Fruit fly (Drosophila melanogaster) whole organism, embryonic: ENCODE measurements around the gene usp.

Source experiments
- Aef1 ChIP-seq: fragments of 200-800 bp; sonication (Bioruptor generic); IDR thresholded peaks from 3 replicates; pipeline ENCODE4 v1.3.6; 2022; ENCODE audit warnings: missing biosample characterization, missing genetic modification characterization
- Awh ChIP-seq: fragments of 200-800 bp; sonication (Bioruptor generic); IDR thresholded peaks from 2 replicates; pipeline ENCODE4, ENCODE4 v1.3.6; 2022; ENCODE audit warnings: missing biosample characterization, missing genetic modification characterization
- CG10274 ChIP-seq: fragments of 200-800 bp; sonication (Bioruptor generic); optimal IDR thresholded peaks from 3 replicates; lab custom pipeline; 2017; ENCODE audit warnings: missing biosample characterization, mild to moderate bottlenecking, missing genetic modification characterization
- CG10462 ChIP-seq: fragments of 200-800 bp; sonication (Bioruptor generic); optimal IDR thresholded peaks from 2 replicates; lab custom pipeline; 2016; ENCODE audit warnings: missing biosample characterization, missing genetic modification characterization
- CG11085 ChIP-seq: fragments of 200-800 bp; sonication (Bioruptor generic); IDR thresholded peaks from 2 replicates; pipeline ENCODE4 v1.3.6; 2022; ENCODE audit warnings: missing biosample characterization, missing genetic modification characterization
- CG11398 ChIP-seq: fragments of 200-800 bp; sonication (Bioruptor generic); optimal IDR thresholded peaks from 2 replicates; lab custom pipeline; 2016; ENCODE audit warnings: missing biosample characterization, missing genetic modification characterization
- CG11504 ChIP-seq: fragments of 200-800 bp; sonication (Bioruptor generic); optimal IDR thresholded peaks from 3 replicates; lab custom pipeline; 2019; ENCODE audit warnings: missing biosample characterization, mild to moderate bottlenecking, missing genetic modification characterization, moderate library complexity
- CG12236 ChIP-seq: fragments of 200-800 bp; sonication (Bioruptor generic); optimal IDR thresholded peaks from 2 replicates; lab custom pipeline; 2016; ENCODE audit warnings: missing biosample characterization, missing genetic modification characterization
- CG12299 ChIP-seq: fragments of 200-800 bp; sonication (Bioruptor generic); optimal IDR thresholded peaks from 2 replicates; lab custom pipeline; 2018; ENCODE audit warnings: missing biosample characterization, mild to moderate bottlenecking, missing genetic modification characterization
- CG12769 ChIP-seq: fragments of 200-800 bp; sonication (Bioruptor generic); optimal IDR thresholded peaks from 2 replicates; lab custom pipeline; 2019; ENCODE audit warnings: missing biosample characterization, mild to moderate bottlenecking, missing genetic modification characterization, moderate library complexity
- CG14014 ChIP-seq: fragments of 200-800 bp; sonication (Bioruptor generic); IDR thresholded peaks from 2 replicates; pipeline ENCODE4 v1.3.6; 2022; ENCODE audit warnings: missing biosample characterization, missing genetic modification characterization
- CG1529 ChIP-seq: fragments of 200-800 bp; sonication (Bioruptor generic); optimal IDR thresholded peaks from 3 replicates; lab custom pipeline; 2018; ENCODE audit warnings: missing biosample characterization, missing genetic modification characterization
- CG15479 ChIP-seq: fragments of 200-800 bp; sonication (Bioruptor generic); optimal IDR thresholded peaks from 3 replicates; lab custom pipeline; 2019; ENCODE audit warnings: missing biosample characterization, mild to moderate bottlenecking, missing genetic modification characterization, moderate library complexity
- CG17186 ChIP-seq: fragments of 200-800 bp; sonication (Bioruptor generic); optimal IDR thresholded peaks from 3 replicates; lab custom pipeline; 2017; ENCODE audit warnings: missing biosample characterization, missing genetic modification reagents, missing genetic modification characterization
- CG17359 ChIP-seq: fragments of 200-800 bp; sonication (Bioruptor generic); optimal IDR thresholded peaks from 3 replicates; lab custom pipeline; 2018; ENCODE audit warnings: missing biosample characterization, mild to moderate bottlenecking, missing genetic modification characterization, moderate library complexity
- CG17829 ChIP-seq: fragments of 200-800 bp; optimal IDR thresholded peaks from 2 replicates; lab custom pipeline; 2019; ENCODE audit warnings: missing biosample characterization, mild to moderate bottlenecking, missing genetic modification characterization, moderate library complexity
- CG2202 ChIP-seq: fragments of 200-800 bp; sonication (Bioruptor generic); optimal IDR thresholded peaks from 2 replicates; lab custom pipeline; 2018; ENCODE audit warnings: missing biosample characterization, mild to moderate bottlenecking, missing genetic modification characterization
- CG7963 ChIP-seq: fragments of 200-800 bp; sonication (Bioruptor generic); IDR thresholded peaks from 3 replicates; pipeline ENCODE4 v1.3.6; 2022; ENCODE audit warnings: missing biosample characterization, missing genetic modification characterization; ENCODE audit not compliant: partially characterized antibody
- CG8388 ChIP-seq: fragments of 200-800 bp; sonication (Bioruptor generic); optimal IDR thresholded peaks from 2 replicates; lab custom pipeline; 2019; ENCODE audit warnings: missing biosample characterization, mild to moderate bottlenecking, missing genetic modification characterization, moderate library complexity
- CHES-1-like ChIP-seq: fragments of 200-800 bp; sonication (Bioruptor generic); optimal IDR thresholded peaks from 2 replicates; lab custom pipeline; 2016; ENCODE audit warnings: missing biosample characterization, missing genetic modification characterization
- D19A ChIP-seq: fragments of 200-800 bp; optimal IDR thresholded peaks from 3 replicates; lab custom pipeline; 2019; ENCODE audit warnings: missing biosample characterization, mild to moderate bottlenecking, missing genetic modification characterization, moderate library complexity
- Dad ChIP-seq: fragments of 200-800 bp; sonication (Bioruptor generic); optimal IDR thresholded peaks from 3 replicates; lab custom pipeline; 2016; ENCODE audit warnings: missing biosample characterization, missing genetic modification characterization
- Deaf1 ChIP-seq: fragments of 200-800 bp; optimal IDR thresholded peaks from 3 replicates; lab custom pipeline; 2019; ENCODE audit warnings: missing biosample characterization, mild to moderate bottlenecking, missing genetic modification characterization, moderate library complexity
- Eip74EF ChIP-seq, 2 experiments: fragments of 200-800 bp in 1 of 2; fragments of >200 bp in 1 of 2; sonication (Bioruptor generic) in 1 of 2; optimal IDR thresholded peaks; 2 replicates each; lab custom pipeline; 2017 to 2019; ENCODE audit warnings: missing biosample characterization in 2 of 2, missing genetic modification characterization in 2 of 2, mild to moderate bottlenecking in 1 of 2, moderate library complexity in 1 of 2
- Gug ChIP-seq: fragments of 200-800 bp; sonication (Bioruptor generic); IDR thresholded peaks from 4 replicates; pipeline ENCODE4 v1.3.6; 2022; ENCODE audit warnings: missing biosample characterization, missing genetic modification characterization
- HHEX ChIP-seq: fragments of 200-800 bp; sonication (Bioruptor generic); optimal IDR thresholded peaks from 3 replicates; lab custom pipeline; 2017; ENCODE audit warnings: missing biosample characterization, mild to moderate bottlenecking, missing genetic modification characterization, missing genetic modification reagents
- Hmx ChIP-seq: fragments of 200-800 bp; sonication (Bioruptor generic); optimal IDR thresholded peaks from 2 replicates; lab custom pipeline; 2016; ENCODE audit warnings: missing biosample characterization, missing genetic modification characterization
- Hr78 ChIP-seq, 2 experiments: fragments of 200-800 bp in 1 of 2; fragments of >200 bp in 1 of 2; sonication (Bioruptor generic) in 1 of 2; optimal IDR thresholded peaks; 2 replicates each; lab custom pipeline; 2017 to 2019; ENCODE audit warnings: missing biosample characterization in 2 of 2, missing genetic modification characterization in 2 of 2, mild to moderate bottlenecking in 1 of 2, moderate library complexity in 1 of 2
- Neu2 ChIP-seq: fragments of 200-800 bp; sonication (Bioruptor generic); optimal IDR thresholded peaks from 3 replicates; lab custom pipeline; 2016; ENCODE audit warnings: missing biosample characterization, missing genetic modification characterization, borderline replicate concordance
- NfI ChIP-seq: fragments of 200-800 bp; sonication (Bioruptor generic); optimal IDR thresholded peaks from 3 replicates; lab custom pipeline; 2018; ENCODE audit warnings: missing biosample characterization, mild to moderate bottlenecking, missing genetic modification characterization, moderate library complexity
- Oli ChIP-seq: fragments of 200-800 bp; sonication (Bioruptor generic); optimal IDR thresholded peaks from 2 replicates; lab custom pipeline; 2018; ENCODE audit warnings: missing biosample characterization, mild to moderate bottlenecking, missing genetic modification characterization, moderate library complexity
- Side ChIP-seq: fragments of 200-800 bp; sonication (Bioruptor generic); optimal IDR thresholded peaks from 2 replicates; lab custom pipeline; 2016; ENCODE audit warnings: missing biosample characterization, missing genetic modification characterization
- chn ChIP-seq: fragments of 200-800 bp; sonication (Bioruptor generic); optimal IDR thresholded peaks from 2 replicates; lab custom pipeline; 2016; ENCODE audit warnings: missing biosample characterization, missing genetic modification characterization
- dpn ChIP-seq, 2 experiments: fragments of 200-800 bp; sonication (Bioruptor generic); optimal IDR thresholded peaks; 3 replicates each; lab custom pipeline; 2016; ENCODE audit warnings: missing biosample characterization in 2 of 2, missing genetic modification characterization in 2 of 2
- en ChIP-seq: fragments of 200-800 bp; sonication (Bioruptor generic); optimal IDR thresholded peaks from 2 replicates; lab custom pipeline; 2016; ENCODE audit warnings: missing biosample characterization, missing genetic modification characterization
- fd102C ChIP-seq: fragments of 200-800 bp; sonication (Bioruptor generic); optimal IDR thresholded peaks from 2 replicates; lab custom pipeline; 2018; ENCODE audit warnings: missing biosample characterization, mild to moderate bottlenecking, missing genetic modification characterization, moderate library complexity
- gce ChIP-seq: fragments of 200-800 bp; sonication (Bioruptor generic); IDR thresholded peaks from 3 replicates; pipeline ENCODE4 v1.3.6; 2022; ENCODE audit warnings: missing biosample characterization, missing genetic modification characterization
- gcm2 ChIP-seq: fragments of 200-800 bp; sonication (Bioruptor generic); optimal IDR thresholded peaks from 2 replicates; lab custom pipeline; 2016; ENCODE audit warnings: missing biosample characterization, missing genetic modification characterization
- gro ChIP-seq: fragments of 200-800 bp; sonication (Bioruptor generic); optimal IDR thresholded peaks from 2 replicates; lab custom pipeline; 2016; ENCODE audit warnings: missing biosample characterization, missing genetic modification characterization
- gt ChIP-seq: fragments of 200-800 bp; sonication (Bioruptor generic); IDR thresholded peaks from 2 replicates; pipeline ENCODE4 v1.3.6; 2022; ENCODE audit warnings: missing biosample characterization, missing genetic modification characterization
- ind ChIP-seq: fragments of 200-800 bp; sonication (Bioruptor generic); optimal IDR thresholded peaks from 3 replicates; lab custom pipeline; 2016; ENCODE audit warnings: missing biosample characterization, missing genetic modification characterization
- insv ChIP-seq, 2 experiments: fragments of 200-800 bp; sonication (Bioruptor generic); optimal IDR thresholded peaks; 3 replicates each; lab custom pipeline; 2016 to 2018; ENCODE audit warnings: missing biosample characterization in 2 of 2, missing genetic modification characterization in 2 of 2
- p53 ChIP-seq: fragments of 200-800 bp; sonication (Bioruptor generic); optimal IDR thresholded peaks from 2 replicates; lab custom pipeline; 2016; ENCODE audit warnings: missing biosample characterization, missing genetic modification characterization
- pfk ChIP-seq: fragments of 200-800 bp; sonication (Bioruptor generic); optimal IDR thresholded peaks from 2 replicates; lab custom pipeline; 2018; ENCODE audit warnings: missing biosample characterization, mild to moderate bottlenecking, missing genetic modification characterization, moderate library complexity
- shn ChIP-seq: fragments of 200-800 bp; sonication (Bioruptor generic); optimal IDR thresholded peaks from 3 replicates; lab custom pipeline; 2016; ENCODE audit warnings: missing biosample characterization, missing genetic modification characterization
- sr ChIP-seq: fragments of 200-800 bp; sonication (Bioruptor generic); IDR thresholded peaks from 3 replicates; pipeline ENCODE4 v1.3.6; 2022; ENCODE audit warnings: missing biosample characterization, missing genetic modification characterization
- ssp ChIP-seq: fragments of 200-800 bp; sonication (Bioruptor generic); IDR thresholded peaks from 2 replicates; pipeline ENCODE4 v1.3.6; 2022; ENCODE audit warnings: missing biosample characterization, missing genetic modification characterization
- tx ChIP-seq: fragments of 200-800 bp; sonication (Bioruptor generic); optimal IDR thresholded peaks from 2 replicates; lab custom pipeline; 2016; ENCODE audit warnings: missing biosample characterization, missing genetic modification characterization
- vfl ChIP-seq: fragments of 200-800 bp; sonication (Bioruptor generic); optimal IDR thresholded peaks from 2 replicates; lab custom pipeline; 2016; ENCODE audit warnings: missing biosample characterization, missing genetic modification characterization
- wdn ChIP-seq: fragments of 200-800 bp; sonication (Bioruptor generic); IDR thresholded peaks from 2 replicates; pipeline ENCODE4 v1.3.6; 2022; ENCODE audit warnings: missing biosample characterization, missing genetic modification characterization

Gene usp

dm6 chrX:2083678-2084162, 41.6 kb upstream of the usp start (continued):
- TF ChIP-seq Awh (GFP tag; lab: Robert Waterston, UW) (peak; percentile 85), CG7963 (no peak), gro (GFP tag; lab: Kevin White, UChicago) (peak; percentile 79), chn (GFP tag; lab: Kevin White, UChicago) (peak; percentile 89), CG1529 (GFP tag; lab: Kevin White, UChicago) (peak; percentile 85), HHEX (peak; percentile 73), CG15479 (GFP tag; lab: Kevin White, UChicago) (no peak), NfI (GFP tag; lab: Kevin White, UChicago) (peak; percentile 78), ssp (GFP tag; lab: Robert Waterston, UW) (peak; percentile 72), Eip74EF (GFP tag; optimal IDR thresholded peaks at IDR 0.05; lab: Kevin White, UChicago) (peak in 1 of 2 experiments; percentile 81), CG10462 (peak; percentile 81), gce (GFP tag; lab: Robert Waterston, UW) (peak; percentile 70; the same call in 2 of the 3 replicates), Oli (peak; percentile 84), Deaf1 (tag; lab: Kevin White, UChicago) (peak; percentile 44), CHES-1-like (GFP tag; lab: Kevin White, UChicago) (peak; percentile 81), Hr78 (GFP tag; optimal IDR thresholded peaks at IDR 0.05; lab: Kevin White, UChicago) (peak in 1 of 2 experiments; percentile 98), sr (GFP tag; lab: Robert Waterston, UW) (peak; percentile 68), gt (GFP tag; lab: Robert Waterston, UW) (peak; percentile 53; the same call in 1 of the 2 replicates), CG8388 (peak; percentile 75), CG17829 (tag; lab: Kevin White, UChicago) (peak; percentile 82), pfk (GFP tag; lab: Kevin White, UChicago) (no peak), dpn (GFP tag; optimal IDR thresholded peaks at IDR 0.05; lab: Kevin White, UChicago) (peak; percentile 85 to 91), insv (GFP tag; optimal IDR thresholded peaks at IDR 0.05; lab: Kevin White, UChicago) (no peak), CG11504 (tag; lab: Kevin White, UChicago) (peak; percentile 79), CG11398 (GFP tag; lab: Kevin White, UChicago) (peak; percentile 80), CG12299 (tag; lab: Kevin White, UChicago) (peak; percentile 65), Dad (GFP tag; lab: Kevin White, UChicago) (peak; percentile 73), CG12769 (tag; lab: Kevin White, UChicago) (peak; percentile 92), CG10274 (GFP tag; lab: Kevin White, UChicago) (peak; percentile 74), Gug (peak; percentile 84), en (peak; percentile 62), Hmx (no peak), CG17186 (GFP tag; lab: Kevin White, UChicago) (peak; percentile 57), fd102C (no peak), wdn (GFP tag; lab: Robert Waterston, UW) (peak; percentile 75; the same call in 1 of the 2 replicates), CG11085 (GFP tag; lab: Robert Waterston, UW) (peak; percentile 50; the same call in 1 of the 2 replicates), Aef1 (GFP tag; lab: Robert Waterston, UW) (peak; percentile 82), CG14014 (GFP tag; lab: Robert Waterston, UW) (peak; percentile 71; the same call in 1 of the 2 replicates), CG2202 (peak; percentile 71), tx (peak; percentile 81), ind (GFP tag; lab: Kevin White, UChicago) (peak; percentile 83), Side (peak; percentile 82), D19A (peak; percentile 83), p53 (peak; percentile 22), gcm2 (GFP tag; lab: Kevin White, UChicago) (peak; percentile 32), Neu2 (GFP tag; lab: Kevin White, UChicago) (no peak), shn (GFP tag; lab: Kevin White, UChicago) (peak; percentile 81), vfl (GFP tag; lab: Kevin White, UChicago) (peak; percentile 17), CG17359 (tag; lab: Kevin White, UChicago) (peak; percentile 82), CG12236 (GFP tag; lab: Kevin White, UChicago) (peak; percentile 58)
